Worm (Caenorhabditis elegans) whole organism, young adult: ENCODE data around the gene C14A4.9.

Experiments used
- B0035.1 ChIP-seq: sonication (generic microtip); optimal IDR thresholded peaks from 2 replicates; lab custom pipeline; 2016; ENCODE audit warnings: missing genetic modification characterization, mild to moderate bottlenecking, missing compliant biosample characterization, missing genotype, missing genetic modification reagents
- B0336.3 ChIP-seq: fragments of 200-800 bp; sonication (Bioruptor generic); IDR thresholded peaks from 2 replicates; pipeline ENCODE4 v1.3.6; 2022; ENCODE audit warnings: missing genetic modification characterization, missing compliant biosample characterization
- F37B4.10 ChIP-seq: fragments of 200-800 bp; sonication (Bioruptor generic); IDR thresholded peaks from 2 replicates; pipeline ENCODE4 v1.3.6; 2022; ENCODE audit warnings: missing genetic modification characterization, missing compliant biosample characterization
- K12H6.12 ChIP-seq: fragments of 200-800 bp; sonication (Bioruptor generic); optimal IDR thresholded peaks from 2 replicates; lab custom pipeline; 2018; ENCODE audit warnings: mild to moderate bottlenecking, missing genetic modification characterization, missing compliant biosample characterization
- Y56A3A.18 ChIP-seq: fragments of 200-800 bp; sonication (Bioruptor generic); IDR thresholded peaks from 2 replicates; pipeline ENCODE4 v1.3.6; 2022; ENCODE audit warnings: missing genetic modification reagents, missing genetic modification characterization, missing compliant biosample characterization
- Y79H2A.3 ChIP-seq: fragments of 200-800 bp; sonication (Bioruptor generic); conservative IDR thresholded peaks from 2 replicates; pipeline ENCODE4 v1.3.6; 2022; ENCODE audit warnings: missing genetic modification reagents, missing genetic modification characterization, missing compliant biosample characterization
- ama-1 ChIP-seq, 3 experiments: fragments of 150-350 bp in 1 of 3; sonication (generic microtip) in 2 of 3; optimal IDR thresholded peaks; 2 replicates each; lab custom pipeline; 2014 to 2018; ENCODE audit warnings: missing biosample characterization in 2 of 3, missing genetic modification characterization in 2 of 3, missing genetic modification reagents in 2 of 3
- aptf-2 ChIP-seq: fragments of 200-800 bp; sonication (Bioruptor generic); conservative IDR thresholded peaks from 2 replicates; pipeline ENCODE4 v1.3.6; 2022; ENCODE audit warnings: missing genetic modification reagents, missing genetic modification characterization, missing compliant biosample characterization
- bed-1 ChIP-seq: fragments of 200-800 bp; sonication (Bioruptor generic); IDR thresholded peaks from 2 replicates; pipeline ENCODE4 v1.3.6; 2022; ENCODE audit warnings: missing genetic modification reagents, missing genetic modification characterization, missing compliant biosample characterization
- cebp-1 ChIP-seq, 2 experiments: fragments of 200-800 bp in 1 of 2; sonication (Bioruptor generic) in 1 of 2; sonication (generic microtip) in 1 of 2; IDR thresholded peaks in 1 of 2; optimal IDR thresholded peaks in 1 of 2; 2 replicates each; pipeline versions ENCODE4 v1.3.6 to Lab custom; 2017 to 2022; ENCODE audit warnings: missing compliant biosample characterization in 2 of 2, missing genetic modification characterization in 2 of 2, mild to moderate bottlenecking in 1 of 2, missing genetic modification reagents in 1 of 2, moderate library complexity in 1 of 2
- ceh-58 ChIP-seq: fragments of 200-800 bp; sonication (Bioruptor generic); IDR thresholded peaks from 2 replicates; pipeline ENCODE4 v1.3.6; 2022; ENCODE audit warnings: missing genetic modification characterization, missing compliant biosample characterization
- chd-7 ChIP-seq: sonication (generic microtip); optimal IDR thresholded peaks from 2 replicates; lab custom pipeline; 2016; ENCODE audit warnings: mild to moderate bottlenecking, missing genetic modification characterization, moderate library complexity, missing compliant biosample characterization
- dpl-1 ChIP-seq: fragments of 150-350 bp; optimal IDR thresholded peaks from 2 replicates; lab custom pipeline; 2014; ENCODE audit warnings: missing biosample characterization, missing genetic modification reagents, missing genetic modification characterization
- egl-44 ChIP-seq: fragments of 200-800 bp; sonication (Bioruptor generic); IDR thresholded peaks from 2 replicates; pipeline ENCODE4 v1.3.6; 2022; ENCODE audit warnings: missing genetic modification reagents, missing genetic modification characterization, missing compliant biosample characterization
- ekl-4 ChIP-seq: fragments of 200-800 bp; sonication (Bioruptor generic); IDR thresholded peaks from 2 replicates; pipeline ENCODE4 v1.3.6; 2022; ENCODE audit warnings: missing genetic modification reagents, missing genetic modification characterization, missing compliant biosample characterization
- ets-4 ChIP-seq: fragments of 200-800 bp; sonication (Bioruptor generic); optimal IDR thresholded peaks from 2 replicates; lab custom pipeline; 2018; ENCODE audit warnings: mild to moderate bottlenecking, missing genetic modification characterization, missing compliant biosample characterization
- him-1 ChIP-seq: sonication (generic microtip); optimal IDR thresholded peaks from 2 replicates; lab custom pipeline; 2016; ENCODE audit warnings: missing genotype, missing genetic modification reagents, missing genetic modification characterization, missing compliant biosample characterization
- hsf-1 ChIP-seq: fragments of 200-800 bp; sonication (Bioruptor generic); IDR thresholded peaks from 2 replicates; pipeline ENCODE4 v1.3.6; 2022; ENCODE audit warnings: missing genetic modification reagents, missing genetic modification characterization, missing compliant biosample characterization
- let-526 ChIP-seq: fragments of 200-800 bp; sonication (Bioruptor generic); IDR thresholded peaks from 2 replicates; pipeline ENCODE4 v1.3.6; 2022; ENCODE audit warnings: missing genetic modification reagents, missing genetic modification characterization, missing compliant biosample characterization
- let-607 ChIP-seq, 2 experiments: fragments of 200-800 bp in 1 of 2; sonication (Bioruptor generic) in 1 of 2; sonication (generic microtip) in 1 of 2; optimal IDR thresholded peaks; 2 replicates each; lab custom pipeline; 2016 to 2018; ENCODE audit warnings: mild to moderate bottlenecking in 2 of 2, missing compliant biosample characterization in 2 of 2, missing genetic modification characterization in 2 of 2, moderate library complexity in 2 of 2, missing genotype in 1 of 2
- lin-40 ChIP-seq: sonication (generic microtip); optimal IDR thresholded peaks from 2 replicates; lab custom pipeline; 2016; ENCODE audit warnings: missing genetic modification characterization, mild to moderate bottlenecking, missing compliant biosample characterization, missing genotype, missing genetic modification reagents
- lsl-1 ChIP-seq: fragments of 200-800 bp; sonication (Bioruptor generic); optimal IDR thresholded peaks from 2 replicates; lab custom pipeline; 2018; ENCODE audit warnings: mild to moderate bottlenecking, missing genetic modification characterization, moderate library complexity, missing compliant biosample characterization
- madf-8 ChIP-seq: fragments of 200-800 bp; sonication (Bioruptor generic); conservative IDR thresholded peaks from 2 replicates; pipeline ENCODE4 v1.3.6; 2022; ENCODE audit warnings: missing genetic modification reagents, missing genetic modification characterization, missing compliant biosample characterization
- mel-28 ChIP-seq: sonication (generic microtip); optimal IDR thresholded peaks from 2 replicates; lab custom pipeline; 2016; ENCODE audit warnings: borderline replicate concordance, mild to moderate bottlenecking, missing genetic modification characterization, missing compliant biosample characterization
- nfyb-1 ChIP-seq: fragments of 200-800 bp; sonication (Bioruptor generic); IDR thresholded peaks from 2 replicates; pipeline ENCODE4 v1.3.6; 2022; ENCODE audit warnings: missing genetic modification reagents, missing genetic modification characterization, missing compliant biosample characterization
- nhr-80 ChIP-seq: sonication (generic microtip); optimal IDR thresholded peaks from 2 replicates; lab custom pipeline; 2016; ENCODE audit warnings: missing genetic modification characterization, missing compliant biosample characterization
- rcor-1 ChIP-seq: fragments of 200-800 bp; sonication (Bioruptor generic); IDR thresholded peaks from 2 replicates; pipeline ENCODE4 v1.3.6; 2022; ENCODE audit warnings: missing genetic modification reagents, missing genetic modification characterization, missing compliant biosample characterization
- snpc-4 ChIP-seq, 5 experiments: fragments of 150-350 bp in 1 of 5; sonication (generic microtip) in 4 of 5; optimal IDR thresholded peaks; 2 replicates each; lab custom pipeline; 2014 to 2018; ENCODE audit warnings: missing genetic modification characterization in 5 of 5, missing biosample characterization in 3 of 5, antibody characterized with exemption in 2 of 5, mild to moderate bottlenecking in 2 of 5, missing compliant biosample characterization in 2 of 5, missing genotype in 2 of 5, moderate library complexity in 2 of 5, missing genetic modification reagents in 1 of 5
- sptf-2 ChIP-seq: fragments of 200-800 bp; sonication (Bioruptor generic); optimal IDR thresholded peaks from 2 replicates; lab custom pipeline; 2018; ENCODE audit warnings: mild to moderate bottlenecking, missing genetic modification characterization, missing compliant biosample characterization
- zfh-2 ChIP-seq: fragments of 200-800 bp; sonication (Bioruptor generic); conservative IDR thresholded peaks from 2 replicates; pipeline ENCODE4 v1.3.6; 2022; ENCODE audit warnings: missing genetic modification reagents, missing genetic modification characterization, missing compliant biosample characterization

The C14A4.9 gene

ce11 chrII:10556550-10557205 is 42.5 kb upstream of the C14A4.9 start:
- TF ChIP-seq hsf-1 (GFP tag; lab: Robert Waterston, UW) (0 out of 2 replicates have a peak, but pooled peaks have one; percentile 54), ets-4 (peak; percentile 38), bed-1 (GFP tag; lab: Robert Waterston, UW) (0 out of 2 replicates have a peak, but pooled peaks have one; percentile 41), aptf-2 (GFP tag; lab: Robert Waterston, UW) (no peak), nhr-80 (tag; lab: Kevin White, UChicago) (peak; percentile 74), ama-1 (optimal IDR thresholded peaks at IDR 0.05; lab: Kevin White, UChicago) (peak; percentile 87), ama-1 (GFP tag; optimal IDR thresholded peaks at IDR 0.05; lab: Kevin White, UChicago) (no peak), B0336.3 (GFP tag; lab: Robert Waterston, UW) (peak; percentile 39; the same call in 1 of the 2 replicates), chd-7 (peak; percentile 14), zfh-2 (GFP tag; lab: Robert Waterston, UW) (peak; percentile 59; the same call in 1 of the 2 replicates), let-607 (tag; optimal IDR thresholded peaks at IDR 0.05; lab: Kevin White, UChicago) (peak; percentile 18 to 50), sptf-2 (no peak), egl-44 (GFP tag; lab: Robert Waterston, UW) (0 out of 2 replicates have a peak, but pooled peaks have one; percentile 11), him-1 (tag; lab: Kevin White, UChicago) (no peak)

ce11 chrII:10557206-10557574 is 41.9 kb upstream of the C14A4.9 start:
- TF ChIP-seq lsl-1 (no peak), egl-44 (GFP tag; lab: Robert Waterston, UW) (0 out of 2 replicates have a peak, but pooled peaks have one; percentile 48), K12H6.12 (tag; lab: Kevin White, UChicago) (no peak), cebp-1 (GFP tag; IDR thresholded peaks at IDR 0.05; lab: Robert Waterston, UW) (no peak), cebp-1 (tag; optimal IDR thresholded peaks at IDR 0.05; lab: Kevin White, UChicago) (no peak), madf-8 (no peak), aptf-2 (GFP tag; lab: Robert Waterston, UW) (no peak), nhr-80 (tag; lab: Kevin White, UChicago) (peak; percentile 22), rcor-1 (GFP tag; lab: Robert Waterston, UW) (0 out of 2 replicates have a peak, but pooled peaks have one; percentile 15), B0035.1 (no peak), dpl-1 (GFP tag; lab: Kevin White, UChicago) (no peak), mel-28 (tag; lab: Kevin White, UChicago) (no peak), nfyb-1 (GFP tag; lab: Robert Waterston, UW) (0 out of 2 replicates have a peak, but pooled peaks have one; percentile 6), lin-40 (tag; lab: Kevin White, UChicago) (peak; percentile 25)

- TF ChIP-seq ekl-4 (GFP tag; lab: Robert Waterston, UW) (0 out of 2 replicates have a peak, but pooled peaks have one; percentile 19), ceh-58 (GFP tag; lab: Robert Waterston, UW) (0 out of 2 replicates have a peak, but pooled peaks have one; percentile 25), Y79H2A.3 (GFP tag; lab: Robert Waterston, UW) (0 out of 2 replicates have a peak, but pooled peaks have one; percentile 28), F37B4.10 (GFP tag; lab: Robert Waterston, UW) (0 out of 2 replicates have a peak, but pooled peaks have one; percentile 64)
Measured at ce11 chrII:10557582-10557981, 41.6 kb upstream of the C14A4.9 start.

ce11 chrII:10558345-10558744 is 40.8 kb upstream of the C14A4.9 start:
- TF ChIP-seq Y56A3A.18, result no peak
- TF ChIP-seq K12H6.12 (tag; lab: Kevin White, UChicago), result peak; percentile 22
- no peak for TF ChIP-seq let-526 (GFP tag; lab: Robert Waterston, UW)
- no peak for TF ChIP-seq snpc-4 (GFP tag; optimal IDR thresholded peaks at IDR 0.05; lab: Kevin White, UChicago)
- TF ChIP-seq snpc-4 (tag; optimal IDR thresholded peaks at IDR 0.05; lab: Kevin White, UChicago), result no peak
